Fruit fly (Drosophila melanogaster) Kc167 (cell line): ENCODE measurements around the gene DnaJ-H.

Experiments
- Sin3A ChIP-seq: fragments of >200 bp; optimal IDR thresholded peaks from 2 replicates; lab custom pipeline; 2018; ENCODE audit warnings: missing external identifiers
- h ChIP-seq: fragments of >200 bp; optimal IDR thresholded peaks from 3 replicates; lab custom pipeline; 2018; ENCODE audit warnings: missing external identifiers
- insv ChIP-seq: fragments of >200 bp; optimal IDR thresholded peaks from 3 replicates; lab custom pipeline; 2018; ENCODE audit warnings: missing external identifiers
- psq ChIP-seq: fragments of >200 bp; optimal IDR thresholded peaks from 2 replicates; lab custom pipeline; 2017; ENCODE audit warnings: missing external identifiers
- ttk ChIP-seq: sonication (Bioruptor generic); optimal IDR thresholded peaks from 2 replicates; lab custom pipeline; 2017; ENCODE audit warnings: missing external identifiers

DNA sequence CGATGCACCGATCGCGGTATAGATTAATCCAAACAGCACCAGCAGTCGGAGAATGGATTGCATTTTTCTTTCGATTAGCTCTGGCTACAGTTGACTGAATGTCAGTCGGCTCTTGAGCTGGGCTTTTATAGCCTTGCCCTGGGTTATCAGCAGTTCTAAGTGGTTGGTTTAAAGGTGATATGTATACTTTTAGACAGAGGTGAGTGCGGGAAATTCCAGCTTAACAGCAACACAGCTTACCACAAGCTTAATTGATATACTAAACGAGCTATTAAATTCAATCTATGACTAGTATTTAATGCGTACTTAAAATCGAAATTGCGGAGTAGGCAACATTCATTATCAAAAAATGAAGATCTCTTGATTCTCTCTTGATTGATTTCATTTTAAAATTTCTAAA is 23.1 kb downstream of the DnaJ-H start, which contains the start of gene CG9928:
- TF ChIP-seq h (no peak), ttk (lab: Kevin White, UChicago) (no peak), Sin3A (lab: Kevin White, UChicago) (no peak), insv (lab: Kevin White, UChicago) (no peak), psq (lab: Kevin White, UChicago) (no peak)
